Fruit fly (Drosophila melanogaster): Measurements from ENCODE around the gene Rab18.

DNA sequence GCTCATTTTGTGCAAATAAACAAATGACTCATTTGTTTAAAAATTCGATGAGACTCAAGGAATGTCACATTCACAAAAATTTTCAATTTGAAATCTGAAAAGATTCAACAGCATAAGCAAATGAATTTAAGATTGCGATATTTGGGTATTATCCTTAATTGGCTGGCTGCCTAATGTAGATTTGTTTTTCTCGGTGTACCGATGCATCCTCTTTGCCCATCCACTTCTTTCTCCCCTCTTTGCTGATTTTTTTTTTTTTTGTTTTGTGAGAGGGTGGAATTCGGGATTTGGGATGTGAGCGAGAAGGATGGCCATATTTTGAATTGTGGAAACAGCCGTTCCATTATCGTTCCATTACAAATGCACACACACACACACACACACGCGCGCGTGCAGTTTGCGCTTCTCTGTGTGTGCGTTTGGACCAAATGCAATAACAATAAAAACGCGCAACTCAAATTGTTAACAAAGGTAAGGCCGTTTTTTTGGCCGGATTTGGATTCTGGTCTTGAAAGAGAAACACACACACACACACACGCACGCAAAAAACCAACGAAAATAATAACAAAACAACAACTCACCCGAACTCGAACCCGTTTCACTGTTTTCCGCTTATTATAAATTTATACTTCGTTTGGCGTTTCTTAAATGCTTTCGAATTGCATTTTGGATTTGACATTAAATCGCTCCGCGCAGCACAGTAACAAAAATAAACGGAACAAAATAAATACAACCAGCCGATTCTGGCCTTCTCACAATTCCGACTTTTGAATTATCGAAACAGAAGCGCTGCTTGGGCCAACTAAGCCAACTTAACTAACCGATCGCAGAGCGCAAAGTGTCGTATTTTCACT is 7.7 kb upstream of the Rab18 start:
- TF ChIP-seq CG8478 (optimal IDR thresholded peaks at IDR 0.05) (no peak), CTCF (optimal IDR thresholded peaks at IDR 0.05) (no peak)
